Worm (Caenorhabditis elegans): Measurements from ENCODE around the gene E02H4.6.

- TF ChIP-seq madf-5 (GFP tag; IDR thresholded peaks at IDR 0.05) (no peak), zag-1 (tag; optimal IDR thresholded peaks at IDR 0.05) (no peak), F37D6.2 (tag; optimal IDR thresholded peaks at IDR 0.05) (no peak), mdl-1 (tag; optimal IDR thresholded peaks at IDR 0.05) (no peak), nhr-76 (tag; optimal IDR thresholded peaks at IDR 0.05) (no peak), nhr-237 (tag; optimal IDR thresholded peaks at IDR 0.05) (no peak), dmd-9 (GFP tag; IDR thresholded peaks at IDR 0.05) (no peak), mxl-3 (GFP tag; optimal IDR thresholded peaks at IDR 0.05) (no peak), ZK546.5 (tag; optimal IDR thresholded peaks at IDR 0.05) (no peak), ZK337.2 (GFP tag; IDR thresholded peaks at IDR 0.05) (no peak), lsy-2 (tag; optimal IDR thresholded peaks at IDR 0.05) (no peak), nhr-6 (tag; optimal IDR thresholded peaks at IDR 0.05) (no peak), ces-1 (GFP tag; optimal IDR thresholded peaks at IDR 0.05) (no peak)
Measured at ce11 chrX:14281526-14281925, 29.6 kb upstream of the E02H4.6 start, which contains the start of gene E02H4.2.

Data from whole organism, L4 larva.